Fruit fly (Drosophila melanogaster) whole organism, embryonic: ENCODE data around the gene CG14410.

Source experiments
- ATbp ChIP-seq: fragments of 200-800 bp; sonication (Bioruptor generic); optimal IDR thresholded peaks from 2 replicates; lab custom pipeline; 2017; ENCODE audit warnings: missing biosample characterization, mild to moderate bottlenecking, missing genetic modification characterization, missing genetic modification reagents
- Ada2b ChIP-seq: fragments of 200-800 bp; sonication (Bioruptor generic); IDR thresholded peaks from 2 replicates; pipeline ENCODE4 v1.3.6; 2022; ENCODE audit warnings: missing biosample characterization, missing genetic modification characterization
- Awh ChIP-seq: fragments of 200-800 bp; sonication (Bioruptor generic); IDR thresholded peaks from 2 replicates; pipeline ENCODE4, ENCODE4 v1.3.6; 2022; ENCODE audit warnings: missing biosample characterization, missing genetic modification characterization
- CG11093 ChIP-seq: fragments of 200-800 bp; sonication (Bioruptor generic); IDR thresholded peaks from 3 replicates; pipeline ENCODE4 v1.3.6; 2022; ENCODE audit warnings: missing biosample characterization, missing genetic modification characterization
- CG11247 ChIP-seq: fragments of 200-800 bp; sonication (Bioruptor generic); IDR thresholded peaks from 2 replicates; pipeline ENCODE4 v1.3.6; 2022; ENCODE audit warnings: missing biosample characterization, missing genetic modification characterization
- CG11560 ChIP-seq: fragments of 200-800 bp; sonication (Bioruptor generic); IDR thresholded peaks from 3 replicates; pipeline ENCODE4 v1.3.6; 2022; ENCODE audit warnings: missing biosample characterization, missing genetic modification characterization
- CG1602 ChIP-seq: fragments of 200-800 bp; sonication (Bioruptor generic); optimal IDR thresholded peaks from 3 replicates; lab custom pipeline; 2016; ENCODE audit warnings: missing biosample characterization, missing genetic modification characterization
- CG16863 ChIP-seq: fragments of 200-800 bp; sonication (Bioruptor generic); optimal IDR thresholded peaks from 3 replicates; lab custom pipeline; 2016; ENCODE audit warnings: missing biosample characterization, missing genetic modification characterization
- CG18599 ChIP-seq: fragments of 200-800 bp; sonication (Bioruptor generic); optimal IDR thresholded peaks from 3 replicates; lab custom pipeline; 2017; ENCODE audit warnings: missing biosample characterization, missing genetic modification characterization, mild to moderate bottlenecking, moderate library complexity, missing genetic modification reagents
- CG2678 ChIP-seq: fragments of 200-800 bp; sonication (Bioruptor generic); optimal IDR thresholded peaks from 3 replicates; lab custom pipeline; 2019; ENCODE audit warnings: missing biosample characterization, mild to moderate bottlenecking, missing genetic modification characterization, moderate library complexity
- CG2875 ChIP-seq: fragments of 200-800 bp; sonication (Bioruptor generic); optimal IDR thresholded peaks from 2 replicates; lab custom pipeline; 2017; ENCODE audit warnings: missing biosample characterization, mild to moderate bottlenecking, missing genetic modification characterization, missing genetic modification reagents
- CG3065 ChIP-seq: fragments of 200-800 bp; sonication (Bioruptor generic); optimal IDR thresholded peaks from 2 replicates; lab custom pipeline; 2016; ENCODE audit warnings: missing biosample characterization, missing genetic modification characterization
- CG5245 ChIP-seq: fragments of 200-800 bp; sonication (Bioruptor generic); optimal IDR thresholded peaks from 3 replicates; lab custom pipeline; 2016; ENCODE audit warnings: missing biosample characterization, missing genetic modification characterization
- CG6813 ChIP-seq: fragments of 200-800 bp; sonication (Bioruptor generic); optimal IDR thresholded peaks from 2 replicates; lab custom pipeline; 2017; ENCODE audit warnings: missing biosample characterization, missing genetic modification characterization, mild to moderate bottlenecking, moderate library complexity, missing genetic modification reagents
- CG7556 ChIP-seq: fragments of 200-800 bp; sonication (Bioruptor generic); optimal IDR thresholded peaks from 2 replicates; lab custom pipeline; 2017; ENCODE audit warnings: missing biosample characterization, mild to moderate bottlenecking, missing genetic modification characterization
- CG9797 ChIP-seq: fragments of 200-800 bp; sonication (Bioruptor generic); optimal IDR thresholded peaks from 3 replicates; lab custom pipeline; 2018; ENCODE audit warnings: missing biosample characterization, mild to moderate bottlenecking, missing genetic modification characterization
- CG9932 ChIP-seq: fragments of 200-800 bp; sonication (Bioruptor generic); IDR thresholded peaks from 2 replicates; pipeline ENCODE4 v1.3.6; 2022; ENCODE audit warnings: missing biosample characterization, missing genetic modification characterization
- CkIIα-i1 ChIP-seq: fragments of 200-800 bp; sonication (Bioruptor generic); IDR thresholded peaks from 2 replicates; pipeline ENCODE4 v1.3.6; 2022; ENCODE audit warnings: missing biosample characterization, missing genetic modification characterization
- D ChIP-seq, 2 experiments: fragments of 200-800 bp in 1 of 2; fragments of >200 bp in 1 of 2; sonication (Bioruptor generic) in 1 of 2; optimal IDR thresholded peaks; 2 replicates in 1 of 2; 3 replicates in 1 of 2; lab custom pipeline; 2017; ENCODE audit warnings: mild to moderate bottlenecking in 1 of 2, missing biosample characterization in 1 of 2, missing genetic modification characterization in 1 of 2, missing genetic modification reagents in 1 of 2
- Dll ChIP-seq: fragments of 200-800 bp; sonication (Bioruptor generic); IDR thresholded peaks from 4 replicates; pipeline ENCODE4 v1.3.6; 2022; ENCODE audit warnings: missing biosample characterization, missing genetic modification characterization; ENCODE audit not compliant: partially characterized antibody
- Doc2 ChIP-seq: fragments of 200-800 bp; sonication (Bioruptor generic); IDR thresholded peaks from 2 replicates; pipeline ENCODE4 v1.3.6; 2022; ENCODE audit warnings: missing biosample characterization, missing genetic modification characterization
- MBD-R2 ChIP-seq: fragments of 200-800 bp; sonication (Bioruptor generic); IDR thresholded peaks from 2 replicates; pipeline ENCODE4 v1.3.6; 2022; ENCODE audit warnings: missing biosample characterization, missing genetic modification characterization
- Neu2 ChIP-seq: fragments of 200-800 bp; sonication (Bioruptor generic); optimal IDR thresholded peaks from 3 replicates; lab custom pipeline; 2016; ENCODE audit warnings: missing biosample characterization, missing genetic modification characterization, borderline replicate concordance
- Ptx1 ChIP-seq: fragments of 200-800 bp; sonication (Bioruptor generic); IDR thresholded peaks from 2 replicates; pipeline ENCODE4 v1.3.6; 2022; ENCODE audit warnings: missing biosample characterization, missing genetic modification characterization
- Rx ChIP-seq: fragments of 200-800 bp; sonication (Bioruptor generic); IDR thresholded peaks from 2 replicates; pipeline ENCODE4 v1.3.6; 2022; ENCODE audit warnings: missing biosample characterization, missing genetic modification characterization
- Sin3A ChIP-seq: fragments of >200 bp; optimal IDR thresholded peaks from 2 replicates; lab custom pipeline; 2018
- Stat92E ChIP-seq, 3 experiments: fragments of >200 bp in 2 of 3; fragments of 200-800 bp in 1 of 3; sonication (Bioruptor generic) in 1 of 3; optimal IDR thresholded peaks; 2 replicates each; lab custom pipeline; 2017 to 2019; ENCODE audit warnings: missing biosample characterization in 3 of 3, missing genetic modification characterization in 3 of 3, mild to moderate bottlenecking in 1 of 3, moderate library complexity in 1 of 3
- TFAM ChIP-seq: fragments of 200-800 bp; sonication (Bioruptor generic); optimal IDR thresholded peaks from 2 replicates; lab custom pipeline; 2017; ENCODE audit warnings: missing biosample characterization, missing genetic modification characterization, inconsistent platforms
- abd-A ChIP-seq: fragments of 200-800 bp; sonication (Bioruptor generic); optimal IDR thresholded peaks from 3 replicates; lab custom pipeline; 2019; ENCODE audit warnings: missing biosample characterization, mild to moderate bottlenecking, missing genetic modification characterization, moderate library complexity
- ac ChIP-seq: fragments of 200-800 bp; sonication (Bioruptor generic); optimal IDR thresholded peaks from 3 replicates; lab custom pipeline; 2017; ENCODE audit warnings: missing biosample characterization, mild to moderate bottlenecking, missing genetic modification characterization
- cg ChIP-seq: fragments of 200-800 bp; sonication (Bioruptor generic); optimal IDR thresholded peaks from 3 replicates; lab custom pipeline; 2019; ENCODE audit warnings: missing biosample characterization, mild to moderate bottlenecking, missing genetic modification characterization, moderate library complexity
- dm ChIP-seq: fragments of 200-800 bp; sonication (Bioruptor generic); optimal IDR thresholded peaks from 3 replicates; lab custom pipeline; 2016; ENCODE audit warnings: missing biosample characterization, missing genetic modification characterization
- emc ChIP-seq: fragments of 200-800 bp; sonication (Bioruptor generic); optimal IDR thresholded peaks from 2 replicates; lab custom pipeline; 2016; ENCODE audit warnings: missing biosample characterization, missing genetic modification characterization
- gce ChIP-seq: fragments of 200-800 bp; sonication (Bioruptor generic); IDR thresholded peaks from 3 replicates; pipeline ENCODE4 v1.3.6; 2022; ENCODE audit warnings: missing biosample characterization, missing genetic modification characterization
- gsb-n ChIP-seq: fragments of 200-800 bp; sonication (Bioruptor generic); optimal IDR thresholded peaks from 3 replicates; lab custom pipeline; 2018; ENCODE audit warnings: missing biosample characterization, mild to moderate bottlenecking, missing genetic modification characterization
- inv ChIP-seq: fragments of 200-800 bp; sonication (Bioruptor generic); IDR thresholded peaks from 2 replicates; pipeline ENCODE4 v1.3.6; 2022; ENCODE audit warnings: missing biosample characterization, missing genetic modification characterization; ENCODE audit not compliant: partially characterized antibody
- kni ChIP-seq: fragments of 200-800 bp; sonication (Bioruptor generic); optimal IDR thresholded peaks from 3 replicates; lab custom pipeline; 2017; ENCODE audit warnings: mild to moderate bottlenecking, missing biosample characterization, missing genetic modification reagents, missing genetic modification characterization
- nom ChIP-seq: fragments of 200-800 bp; sonication (Bioruptor generic); optimal IDR thresholded peaks from 2 replicates; lab custom pipeline; 2017; ENCODE audit warnings: missing biosample characterization, missing genetic modification characterization, mild to moderate bottlenecking, moderate library complexity, missing genetic modification reagents
- peb ChIP-seq: fragments of 200-800 bp; sonication (Bioruptor generic); IDR thresholded peaks from 2 replicates; pipeline ENCODE4 v1.3.6; 2022; ENCODE audit warnings: missing biosample characterization, missing genetic modification characterization
- pho ChIP-seq: fragments of 200-800 bp; sonication (Bioruptor generic); optimal IDR thresholded peaks from 2 replicates; lab custom pipeline; 2016; ENCODE audit warnings: missing biosample characterization, missing genetic modification characterization
- pnt ChIP-seq: fragments of 200-800 bp; sonication (Bioruptor generic); optimal IDR thresholded peaks from 3 replicates; lab custom pipeline; 2016; ENCODE audit warnings: missing biosample characterization, missing genetic modification characterization
- prd ChIP-seq, 3 experiments: fragments of >200 bp in 2 of 3; fragments of 200-800 bp in 1 of 3; sonication (Bioruptor generic) in 1 of 3; optimal IDR thresholded peaks in 2 of 3; IDR thresholded peaks in 1 of 3; 2 replicates in 2 of 3; 3 replicates in 1 of 3; pipeline versions ENCODE4 v1.3.6 to Lab custom; 2017 to 2022; ENCODE audit warnings: missing biosample characterization in 1 of 3, missing genetic modification characterization in 1 of 3
- salm ChIP-seq: fragments of 200-800 bp; sonication (Bioruptor generic); optimal IDR thresholded peaks from 2 replicates; lab custom pipeline; 2018; ENCODE audit warnings: missing biosample characterization, mild to moderate bottlenecking, missing genetic modification characterization
- schlank ChIP-seq: fragments of 200-800 bp; sonication (Bioruptor generic); optimal IDR thresholded peaks from 2 replicates; lab custom pipeline; 2018; ENCODE audit warnings: missing biosample characterization, mild to moderate bottlenecking, missing genetic modification characterization
- sna ChIP-seq: fragments of 200-800 bp; sonication (Bioruptor generic); IDR thresholded peaks from 2 replicates; pipeline ENCODE4 v1.3.6; 2022; ENCODE audit warnings: missing biosample characterization, missing genetic modification characterization; ENCODE audit not compliant: partially characterized antibody
- stwl ChIP-seq: fragments of 200-800 bp; sonication (Bioruptor generic); optimal IDR thresholded peaks from 3 replicates; lab custom pipeline; 2018; ENCODE audit warnings: missing biosample characterization, mild to moderate bottlenecking, missing genetic modification characterization, moderate library complexity
- tin ChIP-seq: fragments of 200-800 bp; sonication (Bioruptor generic); optimal IDR thresholded peaks from 3 replicates; lab custom pipeline; 2016; ENCODE audit warnings: missing biosample characterization, missing genetic modification characterization
- trh ChIP-seq: fragments of 200-800 bp; sonication (Bioruptor generic); optimal IDR thresholded peaks from 2 replicates; lab custom pipeline; 2016; ENCODE audit warnings: missing biosample characterization, missing genetic modification characterization
- tup ChIP-seq: fragments of 200-800 bp; sonication (Bioruptor generic); optimal IDR thresholded peaks from 2 replicates; lab custom pipeline; 2016; ENCODE audit warnings: missing biosample characterization, mild to moderate bottlenecking, missing genetic modification characterization, moderate library complexity

CG14410 gene

DNA sequence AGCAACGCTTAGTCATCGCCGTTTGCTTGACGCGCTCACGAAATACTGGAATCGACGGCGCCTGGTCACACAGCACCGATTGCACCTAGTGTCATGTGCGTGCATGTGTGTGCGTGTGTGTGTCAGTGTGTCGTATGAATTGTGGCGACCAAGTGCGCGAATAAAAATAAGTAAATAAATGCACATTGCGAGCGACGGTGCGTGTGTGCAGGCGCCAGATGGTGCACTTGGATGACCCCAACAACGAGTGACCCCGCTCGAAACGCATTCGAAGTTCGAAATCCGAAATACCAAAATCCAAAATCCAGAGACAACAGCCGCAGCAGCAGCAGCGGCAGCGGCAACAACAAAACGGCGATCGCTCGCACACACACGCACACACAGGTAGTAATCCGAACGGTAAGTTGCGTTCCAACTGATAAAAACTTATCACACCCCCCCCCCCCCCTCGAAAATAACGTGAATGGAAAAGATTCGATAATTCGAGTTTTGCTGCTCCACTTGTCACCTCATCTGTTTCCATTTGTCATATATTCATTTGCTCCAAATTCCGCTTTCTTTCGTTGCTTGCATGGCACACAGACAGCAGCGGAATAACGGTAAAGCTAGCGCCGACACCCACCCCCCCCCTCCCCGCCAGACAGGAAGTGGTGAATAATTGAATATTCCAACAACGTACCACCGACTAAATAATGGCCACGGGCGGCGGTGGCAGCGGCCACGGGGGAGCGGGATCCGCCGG lies 3.8 kb upstream of the CG14410 start, which contains the start of gene CG14411 (continued):
- no peak for TF ChIP-seq CG6813 (GFP tag; lab: Kevin White, UChicago)
- TF ChIP-seq nom (GFP tag; lab: Kevin White, UChicago) = peak; percentile 18
- no peak for TF ChIP-seq inv (GFP tag; lab: Robert Waterston, UW)
- TF ChIP-seq CG7556 (GFP tag; lab: Kevin White, UChicago) = no peak
- peak; percentile 42 for TF ChIP-seq MBD-R2 (GFP tag; lab: Robert Waterston, UW)
- no peak for TF ChIP-seq peb (GFP tag; lab: Robert Waterston, UW)
- no peak for TF ChIP-seq CG11093 (GFP tag; lab: Robert Waterston, UW)
- no peak for TF ChIP-seq pnt (GFP tag; lab: Kevin White, UChicago)
- TF ChIP-seq CG2678 (tag; lab: Kevin White, UChicago) = no peak
- TF ChIP-seq abd-A (tag; lab: Kevin White, UChicago) = no peak
- TF ChIP-seq CkIIα-i1 = no peak
- TF ChIP-seq CG2875 (GFP tag; lab: Kevin White, UChicago) = no peak
- TF ChIP-seq Ptx1 (GFP tag; lab: Robert Waterston, UW) = no peak
- no peak for TF ChIP-seq CG11560 (tag; lab: Robert Waterston, UW)
- TF ChIP-seq gce (GFP tag; lab: Robert Waterston, UW) = no peak
- TF ChIP-seq stwl (tag; lab: Kevin White, UChicago) = peak; percentile 81
- TF ChIP-seq dm = peak; percentile 32
- no peak for TF ChIP-seq pho (GFP tag; lab: Kevin White, UChicago)
- TF ChIP-seq salm = no peak
- no peak for TF ChIP-seq TFAM (GFP tag; lab: Kevin White, UChicago)
- no peak for TF ChIP-seq trh (GFP tag; lab: Kevin White, UChicago)
- TF ChIP-seq CG16863 (GFP tag; lab: Kevin White, UChicago) = no peak
- no peak for TF ChIP-seq schlank (tag; lab: Kevin White, UChicago)
- TF ChIP-seq Awh = no peak
- TF ChIP-seq Neu2 (GFP tag; lab: Kevin White, UChicago) = no peak
- TF ChIP-seq CG11247 (GFP tag; lab: Robert Waterston, UW) = no peak
- peak; percentile 91 for TF ChIP-seq cg (GFP tag; lab: Kevin White, UChicago)
- no peak for TF ChIP-seq ac (GFP tag; lab: Kevin White, UChicago)
- no peak for TF ChIP-seq CG3065
- TF ChIP-seq D (optimal IDR thresholded peaks at IDR 0.05; lab: Kevin White, UChicago) = no peak
- no peak for TF ChIP-seq D (GFP tag; optimal IDR thresholded peaks at IDR 0.05; lab: Kevin White, UChicago)
- TF ChIP-seq prd (optimal IDR thresholded peaks at IDR 0.05; lab: Kevin White, UChicago) = no peak
- TF ChIP-seq prd (GFP tag; IDR thresholded peaks at IDR 0.05; lab: Robert Waterston, UW) = no peak
- peak; percentile 16; the same call in 1 of the 2 replicates for TF ChIP-seq sna (GFP tag; lab: Robert Waterston, UW)
- peak; percentile 91 for TF ChIP-seq CG9797 (GFP tag; lab: Kevin White, UChicago)
- no peak for TF ChIP-seq Ada2b
- TF ChIP-seq CG9932 (GFP tag; lab: Robert Waterston, UW) = no peak
- no peak for TF ChIP-seq CG5245 (GFP tag; lab: Kevin White, UChicago)
- TF ChIP-seq tup (GFP tag; lab: Kevin White, UChicago) = no peak
- peak; percentile 69 for TF ChIP-seq kni (GFP tag; lab: Kevin White, UChicago)
- TF ChIP-seq Dll (GFP tag; lab: Robert Waterston, UW) = no peak
- TF ChIP-seq Doc2 (GFP tag; lab: Robert Waterston, UW) = no peak
- no peak for TF ChIP-seq Stat92E (GFP tag; optimal IDR thresholded peaks at IDR 0.05; lab: Kevin White, UChicago)
- no peak for TF ChIP-seq Rx
- no peak for TF ChIP-seq CG1602 (GFP tag; lab: Kevin White, UChicago)
- no peak for TF ChIP-seq ATbp (GFP tag; lab: Kevin White, UChicago)
- TF ChIP-seq tin = no peak
- no peak for TF ChIP-seq gsb-n (tag; lab: Kevin White, UChicago)
- TF ChIP-seq emc (GFP tag; lab: Kevin White, UChicago) = no peak
- no peak for TF ChIP-seq CG18599
- peak; percentile 29 for TF ChIP-seq Sin3A (lab: Kevin White, UChicago)
